Fruit fly (Drosophila melanogaster): ENCODE results near the gene CG10651.

dm6 chr2L:20084068-20084651, 50.6 kb downstream of the CG10651 start:
- TF ChIP-seq psq (optimal IDR thresholded peaks at IDR 0.05) (no peak), ttk (optimal IDR thresholded peaks at IDR 0.05) (no peak), Myc (optimal IDR thresholded peaks at IDR 0.05) (no peak), h (optimal IDR thresholded peaks at IDR 0.05) (no peak), insv (optimal IDR thresholded peaks at IDR 0.05) (no peak), Sin3A (optimal IDR thresholded peaks at IDR 0.05) (no peak)

All from Kc167 (cell line).